Fruit fly (Drosophila melanogaster) whole organism, embryonic: Measurements from ENCODE around the gene Zw.
A peak's percentile ranks its signal among the peaks of the same experiment; 100 is the strongest.

Experiments
- B-H1 ChIP-seq: fragments of 200-800 bp; sonication (Bioruptor generic); IDR thresholded peaks from 3 replicates; pipeline ENCODE4 v1.3.6; 2022; ENCODE audit warnings: missing biosample characterization, missing genetic modification characterization
- C15 ChIP-seq: fragments of 200-800 bp; sonication (Bioruptor generic); IDR thresholded peaks from 3 replicates; pipeline ENCODE4 v1.3.6; 2022; ENCODE audit warnings: missing biosample characterization, missing genetic modification characterization
- CG10462 ChIP-seq: fragments of 200-800 bp; sonication (Bioruptor generic); optimal IDR thresholded peaks from 2 replicates; lab custom pipeline; 2016; ENCODE audit warnings: missing biosample characterization, missing genetic modification characterization
- CG10959 ChIP-seq: fragments of 200-800 bp; sonication (Bioruptor generic); IDR thresholded peaks from 2 replicates; pipeline ENCODE4 v1.3.6; 2022; ENCODE audit warnings: missing biosample characterization, missing genetic modification characterization
- CG11247 ChIP-seq: fragments of 200-800 bp; sonication (Bioruptor generic); IDR thresholded peaks from 2 replicates; pipeline ENCODE4 v1.3.6; 2022; ENCODE audit warnings: missing biosample characterization, missing genetic modification characterization
- CG11695 ChIP-seq: fragments of 200-800 bp; sonication (Bioruptor generic); IDR thresholded peaks from 3 replicates; pipeline ENCODE4 v1.3.6; 2022; ENCODE audit warnings: missing biosample characterization, missing genetic modification characterization
- CG13894 ChIP-seq: fragments of 200-800 bp; sonication (Bioruptor generic); optimal IDR thresholded peaks from 3 replicates; lab custom pipeline; 2018; ENCODE audit warnings: missing biosample characterization, mild to moderate bottlenecking, missing genetic modification characterization, moderate library complexity
- CG15269 ChIP-seq: fragments of 200-800 bp; sonication (Bioruptor generic); optimal IDR thresholded peaks from 2 replicates; lab custom pipeline; 2018; ENCODE audit warnings: missing biosample characterization, mild to moderate bottlenecking, missing genetic modification characterization, moderate library complexity
- CG17361 ChIP-seq: fragments of 200-800 bp; sonication (Bioruptor generic); IDR thresholded peaks from 3 replicates; pipeline ENCODE4 v1.3.6; 2022; ENCODE audit warnings: missing biosample characterization, missing genetic modification characterization
- CG17612 ChIP-seq: fragments of 200-800 bp; sonication (Bioruptor generic); IDR thresholded peaks from 2 replicates; pipeline ENCODE4 v1.3.6; 2022; ENCODE audit warnings: missing biosample characterization, missing genetic modification characterization
- CG18619 ChIP-seq: fragments of 200-800 bp; sonication (Bioruptor generic); optimal IDR thresholded peaks from 3 replicates; lab custom pipeline; 2017; ENCODE audit warnings: missing biosample characterization, mild to moderate bottlenecking, missing genetic modification characterization
- CG30431 ChIP-seq: fragments of 200-800 bp; sonication (Bioruptor generic); optimal IDR thresholded peaks from 2 replicates; lab custom pipeline; 2017; ENCODE audit warnings: missing biosample characterization, missing genetic modification characterization
- CG34376 ChIP-seq: fragments of 200-800 bp; sonication (Bioruptor generic); optimal IDR thresholded peaks from 2 replicates; lab custom pipeline; 2018; ENCODE audit warnings: missing biosample characterization, mild to moderate bottlenecking, missing genetic modification characterization
- CG4617 ChIP-seq: fragments of 200-800 bp; sonication (Bioruptor generic); optimal IDR thresholded peaks from 3 replicates; lab custom pipeline; 2016; ENCODE audit warnings: missing biosample characterization, missing genetic modification characterization, borderline replicate concordance
- CG4707 ChIP-seq: fragments of 200-800 bp; sonication (Bioruptor generic); optimal IDR thresholded peaks from 2 replicates; lab custom pipeline; 2018; ENCODE audit warnings: missing biosample characterization, mild to moderate bottlenecking, missing genetic modification characterization, moderate library complexity
- CG4854 ChIP-seq: fragments of 200-800 bp; sonication (Bioruptor generic); optimal IDR thresholded peaks from 2 replicates; lab custom pipeline; 2016; ENCODE audit warnings: missing biosample characterization, missing genetic modification characterization, inconsistent platforms
- CG5180 ChIP-seq: fragments of 200-800 bp; sonication (Bioruptor generic); optimal IDR thresholded peaks from 3 replicates; lab custom pipeline; 2017; ENCODE audit warnings: missing biosample characterization, missing genetic modification characterization, mild to moderate bottlenecking, moderate library complexity, missing genetic modification reagents
- CG5245 ChIP-seq: fragments of 200-800 bp; sonication (Bioruptor generic); optimal IDR thresholded peaks from 3 replicates; lab custom pipeline; 2016; ENCODE audit warnings: missing biosample characterization, missing genetic modification characterization
- CG6854 ChIP-seq: fragments of 200-800 bp; sonication (Bioruptor generic); optimal IDR thresholded peaks from 3 replicates; lab custom pipeline; 2017; ENCODE audit warnings: missing biosample characterization, mild to moderate bottlenecking, missing genetic modification characterization
- CG7372 ChIP-seq: fragments of 200-800 bp; sonication (Bioruptor generic); IDR thresholded peaks from 2 replicates; pipeline ENCODE4 v1.3.6; 2022; ENCODE audit warnings: missing biosample characterization, missing genetic modification characterization
- CG8765 ChIP-seq: fragments of 200-800 bp; sonication (Bioruptor generic); IDR thresholded peaks from 2 replicates; pipeline ENCODE4 v1.3.6; 2022; ENCODE audit warnings: missing biosample characterization, missing genetic modification characterization
- CG9932 ChIP-seq: fragments of 200-800 bp; sonication (Bioruptor generic); IDR thresholded peaks from 2 replicates; pipeline ENCODE4 v1.3.6; 2022; ENCODE audit warnings: missing biosample characterization, missing genetic modification characterization
- Dip3 ChIP-seq: fragments of 200-800 bp; sonication (Bioruptor generic); optimal IDR thresholded peaks from 3 replicates; lab custom pipeline; 2016; ENCODE audit warnings: missing biosample characterization, missing genetic modification characterization
- Gsc ChIP-seq: fragments of 200-800 bp; sonication (Bioruptor generic); IDR thresholded peaks from 2 replicates; pipeline ENCODE4 v1.3.6; 2022; ENCODE audit warnings: missing biosample characterization, missing genetic modification characterization
- Lim3 ChIP-seq: fragments of 200-800 bp; sonication (Bioruptor generic); IDR thresholded peaks from 2 replicates; pipeline ENCODE4 v1.3.6; 2022; ENCODE audit warnings: missing biosample characterization, missing genetic modification characterization
- MTF-1 ChIP-seq: fragments of 200-800 bp; sonication (Bioruptor generic); optimal IDR thresholded peaks from 2 replicates; lab custom pipeline; 2018; ENCODE audit warnings: missing biosample characterization, mild to moderate bottlenecking, missing genetic modification characterization, borderline replicate concordance
- NK7.1 ChIP-seq: fragments of 200-800 bp; sonication (Bioruptor generic); optimal IDR thresholded peaks from 3 replicates; lab custom pipeline; 2016; ENCODE audit warnings: missing biosample characterization, missing genetic modification characterization
- Pdp1 ChIP-seq, 2 experiments: fragments of 200-800 bp; sonication (Bioruptor generic); optimal IDR thresholded peaks; 3 replicates each; lab custom pipeline; 2016; ENCODE audit warnings: missing biosample characterization in 2 of 2, missing genetic modification characterization in 2 of 2, mild to moderate bottlenecking in 1 of 2, moderate library complexity in 1 of 2
- Xbp1 ChIP-seq: fragments of 200-800 bp; sonication (Bioruptor generic); optimal IDR thresholded peaks from 3 replicates; lab custom pipeline; 2016; ENCODE audit warnings: missing biosample characterization, mild to moderate bottlenecking, missing genetic modification characterization
- fu2 ChIP-seq: fragments of 200-800 bp; sonication (Bioruptor generic); optimal IDR thresholded peaks from 2 replicates; lab custom pipeline; 2016; ENCODE audit warnings: missing biosample characterization, missing genetic modification characterization
- hbn ChIP-seq: fragments of 200-800 bp; sonication (Bioruptor generic); IDR thresholded peaks from 2 replicates; pipeline ENCODE4 v1.3.6; 2022; ENCODE audit warnings: missing biosample characterization, missing genetic modification characterization; ENCODE audit not compliant: partially characterized antibody
- jing ChIP-seq: fragments of 200-800 bp; sonication (Bioruptor generic); optimal IDR thresholded peaks from 2 replicates; lab custom pipeline; 2018; ENCODE audit warnings: missing biosample characterization, mild to moderate bottlenecking, missing genetic modification characterization
- kah ChIP-seq: fragments of 200-800 bp; sonication (Bioruptor generic); optimal IDR thresholded peaks from 2 replicates; lab custom pipeline; 2018; ENCODE audit warnings: missing biosample characterization, mild to moderate bottlenecking, missing genetic modification characterization
- nom ChIP-seq: fragments of 200-800 bp; sonication (Bioruptor generic); optimal IDR thresholded peaks from 2 replicates; lab custom pipeline; 2017; ENCODE audit warnings: missing biosample characterization, missing genetic modification characterization, mild to moderate bottlenecking, moderate library complexity, missing genetic modification reagents
- onecut ChIP-seq: fragments of 200-800 bp; sonication (Bioruptor generic); IDR thresholded peaks from 2 replicates; pipeline ENCODE4 v1.3.6; 2022; ENCODE audit warnings: missing biosample characterization, missing genetic modification characterization
- org-1 ChIP-seq: fragments of 200-800 bp; sonication (Bioruptor generic); optimal IDR thresholded peaks from 2 replicates; lab custom pipeline; 2017; ENCODE audit warnings: missing biosample characterization, missing genetic modification characterization
- peb ChIP-seq: fragments of 200-800 bp; sonication (Bioruptor generic); IDR thresholded peaks from 2 replicates; pipeline ENCODE4 v1.3.6; 2022; ENCODE audit warnings: missing biosample characterization, missing genetic modification characterization
- scrt ChIP-seq: fragments of 200-800 bp; sonication (Bioruptor generic); optimal IDR thresholded peaks from 2 replicates; lab custom pipeline; 2018; ENCODE audit warnings: missing biosample characterization, mild to moderate bottlenecking, missing genetic modification characterization, moderate library complexity
- sd ChIP-seq: fragments of 200-800 bp; sonication (Bioruptor generic); optimal IDR thresholded peaks from 3 replicates; lab custom pipeline; 2018; ENCODE audit warnings: missing biosample characterization, mild to moderate bottlenecking, missing genetic modification characterization, moderate library complexity
- shn ChIP-seq: fragments of 200-800 bp; sonication (Bioruptor generic); optimal IDR thresholded peaks from 3 replicates; lab custom pipeline; 2016; ENCODE audit warnings: missing biosample characterization, missing genetic modification characterization
- unpg ChIP-seq: fragments of 200-800 bp; sonication (Bioruptor generic); optimal IDR thresholded peaks from 3 replicates; lab custom pipeline; 2018; ENCODE audit warnings: missing biosample characterization, mild to moderate bottlenecking, missing genetic modification characterization, moderate library complexity
- wek ChIP-seq: fragments of 200-800 bp; sonication (Bioruptor generic); optimal IDR thresholded peaks from 3 replicates; lab custom pipeline; 2018; ENCODE audit warnings: missing biosample characterization, mild to moderate bottlenecking, missing genetic modification characterization, moderate library complexity
- yki ChIP-seq: fragments of >200 bp; optimal IDR thresholded peaks from 3 replicates; lab custom pipeline; 2018
- zen2 ChIP-seq: fragments of 200-800 bp; sonication (Bioruptor generic); IDR thresholded peaks from 3 replicates; pipeline ENCODE4 v1.3.6; 2022; ENCODE audit warnings: missing biosample characterization, missing genetic modification characterization; ENCODE audit not compliant: partially characterized antibody

Zw gene

DNA sequence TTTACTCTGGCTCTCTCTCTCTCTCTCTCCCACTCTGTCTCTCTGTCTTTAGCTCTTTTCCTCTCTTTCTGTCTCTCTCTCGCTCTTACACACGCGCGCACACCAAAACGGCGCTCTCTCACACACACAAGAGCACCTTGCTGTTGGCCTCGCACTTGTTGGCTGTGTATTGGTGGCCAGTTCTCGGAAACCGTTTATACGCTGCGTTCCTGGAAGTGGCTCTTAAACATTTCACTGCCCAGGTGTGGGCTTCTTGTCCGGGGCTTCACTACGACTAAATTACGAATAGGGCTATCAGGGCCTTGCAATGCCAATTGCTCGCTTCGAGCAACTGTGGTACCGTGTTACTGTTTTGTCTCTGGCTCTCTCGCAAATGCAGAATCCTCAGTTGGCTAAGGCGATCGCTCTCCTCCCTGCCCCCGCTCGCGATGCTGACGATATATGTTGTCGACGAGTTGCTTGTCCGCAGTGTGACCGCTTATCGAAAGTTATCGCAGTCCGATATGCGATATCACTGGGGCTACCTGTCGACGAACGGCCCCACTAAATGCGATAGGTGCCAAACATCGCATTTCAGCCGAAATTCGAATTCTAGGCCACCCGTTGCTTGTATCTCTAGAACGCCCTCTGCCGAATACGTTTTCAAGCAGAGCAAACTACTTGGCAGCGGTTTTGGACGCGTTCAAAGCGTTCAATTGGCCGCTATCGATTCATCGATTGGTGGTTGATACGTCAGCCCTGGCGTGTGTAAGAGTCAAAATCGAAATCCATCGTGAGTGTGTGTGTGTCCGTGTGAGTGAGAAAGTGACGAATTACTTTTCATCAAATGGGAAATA, 16.2 kb downstream of the Zw start, which contains the start of the genes dome and Ubqn (continued):
- TF ChIP-seq CG11247 (GFP tag; lab: Robert Waterston, UW) (no peak), CG4617 (GFP tag; lab: Kevin White, UChicago) (peak; percentile 51), NK7.1 (no peak), CG13894 (tag; lab: Kevin White, UChicago) (peak; percentile 33), fu2 (GFP tag; lab: Kevin White, UChicago) (no peak), onecut (GFP tag; lab: Robert Waterston, UW) (no peak; the same call in 1 of the 2 replicates), CG4854 (no peak), CG10959 (no peak), CG15269 (tag; lab: Kevin White, UChicago) (no peak), CG10462 (GFP tag; lab: Kevin White, UChicago) (no peak), Gsc (GFP tag; lab: Robert Waterston, UW) (no peak), CG18619 (no peak), Lim3 (GFP tag; lab: Robert Waterston, UW) (no peak), CG34376 (GFP tag; lab: Kevin White, UChicago) (peak; percentile 84), CG17612 (no peak), CG4707 (GFP tag; lab: Kevin White, UChicago) (no peak), CG6854 (GFP tag; lab: Kevin White, UChicago) (peak; percentile 49), peb (no peak), CG5245 (no peak), MTF-1 (no peak), CG9932 (GFP tag; lab: Robert Waterston, UW) (no peak; the same call in 1 of the 2 replicates), nom (peak; percentile 77), CG5180 (GFP tag; lab: Kevin White, UChicago) (peak; percentile 23), yki (lab: Kevin White, UChicago) (peak; percentile 92), B-H1 (no peak), Xbp1 (no peak), kah (GFP tag; lab: Kevin White, UChicago) (peak; percentile 33), CG11695 (GFP tag; lab: Robert Waterston, UW) (no peak), wek (GFP tag; lab: Kevin White, UChicago) (peak; percentile 2), org-1 (no peak), sd (no peak), CG7372 (GFP tag; lab: Robert Waterston, UW) (no peak), CG8765 (GFP tag; lab: Robert Waterston, UW) (no peak), unpg (GFP tag; lab: Kevin White, UChicago) (peak; percentile 7), CG17361 (GFP tag; lab: Robert Waterston, UW) (peak; percentile 67; the same call in 2 of the 3 replicates), shn (GFP tag; lab: Kevin White, UChicago) (no peak), scrt (GFP tag; lab: Kevin White, UChicago) (peak; percentile 18), Dip3 (GFP tag; lab: Kevin White, UChicago) (peak; percentile 36), C15 (GFP tag; lab: Robert Waterston, UW) (no peak), zen2 (peak; percentile 68), jing (GFP tag; lab: Kevin White, UChicago) (no peak), Pdp1 (GFP tag; optimal IDR thresholded peaks at IDR 0.05; lab: Kevin White, UChicago) (peak in 1 of 2 experiments; percentile 36), hbn (peak; percentile 87), CG30431 (no peak)
